Fruit fly (Drosophila melanogaster): ENCODE results near the gene CG14160.

- TF ChIP-seq HLH54F (GFP tag; optimal IDR thresholded peaks at IDR 0.05) (no peak), CG16815 (GFP tag; optimal IDR thresholded peaks at IDR 0.05) (no peak), CG18476 (GFP tag; optimal IDR thresholded peaks at IDR 0.05) (no peak), MBD-R2 (GFP tag; IDR thresholded peaks at IDR 0.05) (no peak), CG33213 (GFP tag; optimal IDR thresholded peaks at IDR 0.05) (no peak), az2 (GFP tag; optimal IDR thresholded peaks at IDR 0.05) (no peak), Ets97D (GFP tag; optimal IDR thresholded peaks at IDR 0.05) (no peak), wek (GFP tag; optimal IDR thresholded peaks at IDR 0.05) (no peak), ttk (GFP tag; IDR thresholded peaks at IDR 0.05) (no peak), Sin3A (optimal IDR thresholded peaks at IDR 0.05) (no peak), CG12071 (GFP tag; optimal IDR thresholded peaks at IDR 0.05) (no peak), CG3407 (GFP tag; optimal IDR thresholded peaks at IDR 0.05) (no peak), h (optimal IDR thresholded peaks at IDR 0.05) (no peak), cg (GFP tag; optimal IDR thresholded peaks at IDR 0.05) (no peak)
Measured at dm6 chr3L:10110379-10110778, 21.2 kb upstream of the CG14160 start.

All from whole organism, embryonic.